Fruit fly (Drosophila melanogaster) whole organism, pupa: ENCODE results near the gene Hers.

Source experiments
- CG10348 ChIP-seq: fragments of 200-800 bp; sonication (Bioruptor generic); IDR thresholded peaks from 2 replicates; pipeline ENCODE4 v1.3.6; 2022; ENCODE audit warnings: missing biosample characterization, missing genetic modification characterization
- CG14655 ChIP-seq: fragments of 200-800 bp; sonication (Bioruptor generic); optimal IDR thresholded peaks from 3 replicates; lab custom pipeline; 2017; ENCODE audit warnings: mild to moderate bottlenecking, missing biosample characterization, missing genetic modification reagents, missing genetic modification characterization
- CG34367 ChIP-seq: fragments of 200-800 bp; sonication (Bioruptor generic); optimal IDR thresholded peaks from 2 replicates; lab custom pipeline; 2018; ENCODE audit warnings: missing biosample characterization, mild to moderate bottlenecking, missing genetic modification characterization
- CG4496 ChIP-seq: fragments of 200-800 bp; sonication (Bioruptor generic); IDR thresholded peaks from 3 replicates; pipeline ENCODE4 v1.3.6; 2022; ENCODE audit warnings: missing biosample characterization, missing genetic modification characterization
- CG8159 ChIP-seq: fragments of 200-800 bp; sonication (Bioruptor generic); optimal IDR thresholded peaks from 3 replicates; lab custom pipeline; 2018; ENCODE audit warnings: missing biosample characterization, mild to moderate bottlenecking, missing genetic modification characterization, moderate library complexity
- Ets98B ChIP-seq: fragments of 200-800 bp; sonication (Bioruptor generic); IDR thresholded peaks from 2 replicates; pipeline ENCODE4 v1.3.6; 2022; ENCODE audit warnings: missing biosample characterization, missing genetic modification characterization
- fd96Ca ChIP-seq: fragments of 200-800 bp; sonication (Bioruptor generic); IDR thresholded peaks from 3 replicates; pipeline ENCODE4 v1.3.6; 2022; ENCODE audit warnings: missing biosample characterization, missing genetic modification characterization

DNA sequence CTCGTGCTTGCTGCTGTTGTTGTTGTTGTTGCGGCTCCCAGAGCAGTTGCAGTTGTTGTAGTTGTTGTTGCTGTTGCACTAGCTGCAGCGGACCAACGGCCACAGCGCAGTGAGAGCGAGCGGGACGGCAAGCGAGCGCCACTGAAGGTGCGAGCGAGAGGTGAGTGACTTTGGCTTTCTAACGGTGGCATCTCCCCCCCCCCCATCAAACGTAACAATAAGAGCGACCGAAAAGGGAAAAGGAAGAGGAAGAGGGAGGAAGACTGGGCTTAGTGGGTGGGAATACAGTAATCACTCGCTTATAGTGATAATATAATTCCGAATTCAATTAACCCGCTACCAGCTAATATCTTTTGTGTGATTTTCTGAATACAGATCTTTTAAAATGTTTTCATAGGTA lies 1.1 kb downstream of the Hers start:
- no peak for TF ChIP-seq Ets98B (GFP tag; lab: Robert Waterston, UW)
- TF ChIP-seq CG10348 (GFP tag; lab: Robert Waterston, UW) = no peak
- TF ChIP-seq CG14655 (GFP tag; lab: Kevin White, UChicago) = no peak
- TF ChIP-seq CG8159 (tag; lab: Kevin White, UChicago) = no peak
- TF ChIP-seq CG34367 (tag; lab: Kevin White, UChicago) = no peak
- TF ChIP-seq fd96Ca = no peak
- TF ChIP-seq CG4496 = no peak
